In the genomic region with DNA sequence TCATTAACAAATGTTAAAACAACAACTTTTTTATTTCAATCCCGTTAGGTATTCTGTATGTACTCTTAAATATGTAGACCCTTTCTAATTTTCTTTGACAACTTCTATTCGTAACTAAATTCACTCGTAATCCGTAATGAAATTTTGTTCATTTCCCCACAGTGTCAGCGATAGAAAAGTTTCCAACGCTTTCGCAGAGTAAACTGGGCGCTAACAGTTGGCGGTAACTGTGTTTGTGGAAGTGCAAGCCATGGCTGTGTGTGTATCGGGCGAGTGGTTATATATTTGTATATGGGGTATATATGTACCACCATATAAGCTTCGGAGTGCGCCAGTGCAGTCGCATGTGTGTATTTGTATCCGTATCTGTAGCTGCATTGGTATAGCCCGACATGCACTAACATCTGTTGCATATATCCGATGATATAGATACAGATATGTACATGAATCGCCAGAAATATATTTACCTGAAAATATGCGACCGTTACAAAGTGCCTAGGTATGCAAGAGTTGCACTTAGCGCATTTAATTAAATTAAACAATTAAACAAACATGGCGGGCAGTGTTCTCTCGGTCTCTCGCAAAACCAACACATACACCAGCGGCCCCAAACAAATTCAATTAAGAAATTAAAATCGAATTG, we compare ENCODE assay signal across 5 fruit fly cellular contexts.
A peak's percentile ranks its signal among the peaks of the same experiment; 100 is the strongest.
TF ChIP-seq lines count a peak whose summit lies in the region.

No protein-coding gene starts in this region.

- TF ChIP-seq CTCF in whole organism, embryonic (GFP tag; optimal IDR thresholded peaks at IDR 0.05; lab: Kevin White, UChicago): no peak

TF ChIP-seq in whole organism, adult, 20 proteins besides CTCF, POLR2A, EP300 and RAD21 (continues in another document):
- peak; percentile 59 for TF ChIP-seq cic (GFP tag; optimal IDR thresholded peaks at IDR 0.05; lab: Kevin White, UChicago)
- TF ChIP-seq Hr96 (GFP tag; optimal IDR thresholded peaks at IDR 0.05; lab: Kevin White, UChicago): peak; percentile 82
- TF ChIP-seq CG33017 (tag; optimal IDR thresholded peaks at IDR 0.05; lab: Kevin White, UChicago): peak; percentile 31
- peak; percentile 76 for TF ChIP-seq Clk (GFP tag; optimal IDR thresholded peaks at IDR 0.05; lab: Kevin White, UChicago)
- no peak for TF ChIP-seq cnc (optimal IDR thresholded peaks at IDR 0.05; lab: Kevin White, UChicago)
- TF ChIP-seq ovo (GFP tag; optimal IDR thresholded peaks at IDR 0.05; lab: Kevin White, UChicago): peak; percentile 57
- no peak for TF ChIP-seq pad (GFP tag; optimal IDR thresholded peaks at IDR 0.05; lab: Kevin White, UChicago)
- TF ChIP-seq CG14711 (tag; optimal IDR thresholded peaks at IDR 0.05; lab: Kevin White, UChicago): peak; percentile 53
- peak; percentile 3 for TF ChIP-seq tj (GFP tag; optimal IDR thresholded peaks at IDR 0.05; lab: Kevin White, UChicago)
- TF ChIP-seq CG11617 (GFP tag; optimal IDR thresholded peaks at IDR 0.05; lab: Kevin White, UChicago): peak; percentile 47
- TF ChIP-seq Crg-1 (GFP tag; optimal IDR thresholded peaks at IDR 0.05; lab: Kevin White, UChicago): no peak
- peak; percentile 38 for TF ChIP-seq CG7045 (GFP tag; optimal IDR thresholded peaks at IDR 0.05; lab: Kevin White, UChicago)
- peak; percentile 68 for TF ChIP-seq CG12768 (GFP tag; optimal IDR thresholded peaks at IDR 0.05; lab: Kevin White, UChicago)
- peak; percentile 81 for TF ChIP-seq CG5204 (GFP tag; optimal IDR thresholded peaks at IDR 0.05; lab: Kevin White, UChicago)
- TF ChIP-seq CG1620 (GFP tag; optimal IDR thresholded peaks at IDR 0.05; lab: Kevin White, UChicago): peak; percentile 15
- TF ChIP-seq kay (GFP tag; lab: Kevin White, UChicago; ENCODE audit: borderline replicate concordance): no peak

TF ChIP-seq in whole organism, embryonic, 481 proteins besides CTCF, POLR2A, EP300 and RAD21:
- TF ChIP-seq CG1603 (tag; optimal IDR thresholded peaks at IDR 0.05; lab: Kevin White, UChicago): peak; percentile 4
- no peak for TF ChIP-seq CG6254 (GFP tag; optimal IDR thresholded peaks at IDR 0.05; lab: Kevin White, UChicago)
- TF ChIP-seq Med (GFP tag; lab: Kevin White, UChicago): peak; percentile 67
- peak; percentile 42; the same call in 1 of the 2 replicates for TF ChIP-seq sisA (GFP tag; IDR thresholded peaks at IDR 0.05; lab: Robert Waterston, UW)
- no peak for TF ChIP-seq lov (optimal IDR thresholded peaks at IDR 0.05; lab: Kevin White, UChicago)
- no peak for TF ChIP-seq lov (GFP tag; IDR thresholded peaks at IDR 0.05; lab: Robert Waterston, UW)
- 0 out of 2 replicates have a peak, but pooled peaks have one; percentile 16 for TF ChIP-seq HLH3B (GFP tag; IDR thresholded peaks at IDR 0.05; lab: Robert Waterston, UW)
- no peak for TF ChIP-seq CG6765 (GFP tag; optimal IDR thresholded peaks at IDR 0.05; lab: Kevin White, UChicago)
- peak; percentile 36 for TF ChIP-seq cg (GFP tag; optimal IDR thresholded peaks at IDR 0.05; lab: Kevin White, UChicago)
- peak; percentile 39; the same call in 1 of the 3 replicates for TF ChIP-seq row (GFP tag; IDR thresholded peaks at IDR 0.05; lab: Robert Waterston, UW)
- TF ChIP-seq sens (GFP tag; lab: Kevin White, UChicago): peak; percentile 75
- TF ChIP-seq CG8388 (GFP tag; optimal IDR thresholded peaks at IDR 0.05; lab: Kevin White, UChicago): peak; percentile 90
- TF ChIP-seq Ets65A (GFP tag; lab: Kevin White, UChicago): peak; percentile 75
TF ChIP-seq in whole organism, embryonic: peak in this region for 9.

TF ChIP-seq in whole organism, prepupa, 60 proteins besides CTCF, POLR2A, EP300 and RAD21 (continues in another document):
- peak; percentile 23 for TF ChIP-seq Sox14 (GFP tag; optimal IDR thresholded peaks at IDR 0.05; lab: Kevin White, UChicago)
- TF ChIP-seq achi (GFP tag; optimal IDR thresholded peaks at IDR 0.05; lab: Kevin White, UChicago): peak; percentile 0
- peak; percentile 60 for TF ChIP-seq Eip78C (GFP tag; lab: Kevin White, UChicago)
- no peak for TF ChIP-seq CG11294 (GFP tag; IDR thresholded peaks at IDR 0.05; lab: Robert Waterston, UW)
- peak; percentile 12 for TF ChIP-seq CG10631 (GFP tag; optimal IDR thresholded peaks at IDR 0.05; lab: Kevin White, UChicago)
- TF ChIP-seq CG6276 (GFP tag; optimal IDR thresholded peaks at IDR 0.05; lab: Kevin White, UChicago): no peak
- peak; percentile 27 for TF ChIP-seq CG31627 (GFP tag; optimal IDR thresholded peaks at IDR 0.05; lab: Kevin White, UChicago)
- no peak for TF ChIP-seq CG6854 (GFP tag; optimal IDR thresholded peaks at IDR 0.05; lab: Kevin White, UChicago)
- no peak for TF ChIP-seq dsx (GFP tag; optimal IDR thresholded peaks at IDR 0.05; lab: Kevin White, UChicago; ENCODE audit: poor library complexity, severe bottlenecking)
- no peak for TF ChIP-seq pdm3 (GFP tag; optimal IDR thresholded peaks at IDR 0.05; lab: Kevin White, UChicago)
- peak; percentile 8 for TF ChIP-seq Ets21C (GFP tag; optimal IDR thresholded peaks at IDR 0.05; lab: Kevin White, UChicago)
- no peak for TF ChIP-seq CG3919 (GFP tag; optimal IDR thresholded peaks at IDR 0.05; lab: Kevin White, UChicago)
- no peak for TF ChIP-seq CG34406 (GFP tag; optimal IDR thresholded peaks at IDR 0.05; lab: Kevin White, UChicago)
- TF ChIP-seq Eip75B (GFP tag; optimal IDR thresholded peaks at IDR 0.05; lab: Kevin White, UChicago): no peak
- TF ChIP-seq Sox102F (GFP tag; optimal IDR thresholded peaks at IDR 0.05; lab: Kevin White, UChicago): no peak
- no peak for TF ChIP-seq dac (GFP tag; optimal IDR thresholded peaks at IDR 0.05; lab: Kevin White, UChicago)
- peak; percentile 4 for TF ChIP-seq acj6 (GFP tag; optimal IDR thresholded peaks at IDR 0.05; lab: Kevin White, UChicago)
- peak; percentile 21 for TF ChIP-seq CG3032 (tag; optimal IDR thresholded peaks at IDR 0.05; lab: Kevin White, UChicago)
- TF ChIP-seq CG11902 (GFP tag; optimal IDR thresholded peaks at IDR 0.05; lab: Kevin White, UChicago): no peak

TF ChIP-seq in whole organism, pupa, 21 proteins besides CTCF, POLR2A, EP300 and RAD21:
- TF ChIP-seq fd96Ca (GFP tag; IDR thresholded peaks at IDR 0.05; lab: Robert Waterston, UW) (peak; percentile 9; the same call in 1 of the 3 replicates), CG13204 (GFP tag; optimal IDR thresholded peaks at IDR 0.05; lab: Kevin White, UChicago) (no peak), CG17806 (tag; optimal IDR thresholded peaks at IDR 0.05; lab: Kevin White, UChicago) (peak; percentile 6), CG15710 (tag; optimal IDR thresholded peaks at IDR 0.05; lab: Kevin White, UChicago) (peak; percentile 7), EcR (GFP tag; optimal IDR thresholded peaks at IDR 0.05; lab: Kevin White, UChicago) (peak; percentile 28), Ets98B (GFP tag; IDR thresholded peaks at IDR 0.05; lab: Robert Waterston, UW) (no peak), CG4496 (GFP tag; IDR thresholded peaks at IDR 0.05; lab: Robert Waterston, UW) (peak; percentile 53; the same call in 1 of the 3 replicates)

TF ChIP-seq in whole organism, wandering third instar larva, 38 proteins besides CTCF, POLR2A, EP300 and RAD21:
- TF ChIP-seq ey (GFP tag; optimal IDR thresholded peaks at IDR 0.05; lab: Kevin White, UChicago) (peak; percentile 34), rgr (GFP tag; optimal IDR thresholded peaks at IDR 0.05; lab: Kevin White, UChicago) (peak; percentile 22), Dif (GFP tag; optimal IDR thresholded peaks at IDR 0.05; lab: Kevin White, UChicago; ENCODE audit: partially characterized antibody) (peak; percentile 25), h (GFP tag; optimal IDR thresholded peaks at IDR 0.05; lab: Kevin White, UChicago) (peak; percentile 44), HLH106 (tag; optimal IDR thresholded peaks at IDR 0.05; lab: Kevin White, UChicago) (peak; percentile 32), foxo (GFP tag; optimal IDR thresholded peaks at IDR 0.05; lab: Kevin White, UChicago) (peak in 1 of 2 experiments; percentile 28), pan (optimal IDR thresholded peaks at IDR 0.05; lab: Kevin White, UChicago) (no peak), Hnf4 (GFP tag; optimal IDR thresholded peaks at IDR 0.05; lab: Kevin White, UChicago) (peak; percentile 42), woc (GFP tag; optimal IDR thresholded peaks at IDR 0.05; lab: Kevin White, UChicago) (peak; percentile 78), N (GFP tag; optimal IDR thresholded peaks at IDR 0.05; lab: Kevin White, UChicago) (no peak)
